Fruit fly (Drosophila melanogaster) whole organism, larva: ENCODE measurements around the gene LysD.
A peak's percentile ranks its signal among the peaks of the same experiment; 100 is the strongest.

Experiments used
- noc ChIP-seq: fragments of 200-800 bp; sonication (Bioruptor generic); optimal IDR thresholded peaks from 3 replicates; lab custom pipeline; 2019; ENCODE audit warnings: missing biosample characterization, mild to moderate bottlenecking, missing genetic modification characterization, moderate library complexity

Gene LysD

dm6 chr3L:1178115-1178583 lies 32.8 kb downstream of the LysD start:
- TF ChIP-seq noc (tag; lab: Kevin White, UChicago), result no peak

dm6 chr3L:1177085-1177484 lies 33.9 kb downstream of the LysD start, which contains the start of gene bab2:
Gene bab2, minus strand, starts transcription at chr3L:1177276.
- TF ChIP-seq noc (tag; lab: Kevin White, UChicago), result no peak

dm6 chr3L:1176515-1176914 lies 34.5 kb downstream of the LysD start:
- no peak for TF ChIP-seq noc (tag; lab: Kevin White, UChicago)

DNA sequence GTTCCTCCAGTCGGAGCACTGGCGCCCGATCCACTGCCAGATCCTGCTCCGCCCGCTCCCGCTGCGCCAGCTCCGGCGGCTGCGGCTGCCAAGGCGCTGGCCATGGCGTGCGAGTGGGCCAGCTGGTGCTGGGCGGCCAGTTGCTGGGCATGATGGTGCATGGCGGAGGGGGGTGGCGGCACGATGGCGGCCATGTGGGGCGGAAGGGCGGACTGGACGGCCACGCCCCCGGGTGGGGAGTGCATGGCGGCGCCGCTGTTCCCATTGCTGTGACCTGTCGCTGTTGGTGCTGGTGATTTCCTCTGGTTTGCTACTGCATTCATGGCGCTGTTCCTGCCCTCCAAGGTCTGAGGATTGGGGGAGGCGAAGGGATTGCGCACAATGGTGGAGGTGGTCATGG lies 38.1 kb downstream of the LysD start:
- TF ChIP-seq noc (tag; lab: Kevin White, UChicago), result no peak

DNA sequence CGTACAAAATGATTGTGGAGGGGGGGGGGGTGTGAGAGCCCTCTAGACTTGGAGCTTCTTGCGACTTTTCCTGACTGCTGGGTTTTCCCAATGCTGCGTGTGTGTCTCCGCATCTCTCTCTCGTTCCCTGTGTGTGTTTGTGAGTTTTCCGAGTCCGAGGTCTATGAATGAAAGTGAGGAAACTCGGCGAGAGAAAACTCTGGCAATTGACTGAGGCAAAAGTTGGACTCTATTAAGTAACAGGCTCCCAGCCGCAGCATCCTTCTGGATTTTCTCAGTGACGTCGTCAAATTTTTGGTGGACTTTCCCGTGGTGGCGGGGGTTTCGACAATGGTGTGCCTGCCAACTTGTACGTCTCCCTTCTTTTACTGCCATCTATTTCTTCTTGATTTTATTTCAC lies 40.4 kb downstream of the LysD start:
- TF ChIP-seq noc (tag; lab: Kevin White, UChicago), result no peak

dm6 chr3L:1169617-1170016 lies 41.4 kb downstream of the LysD start:
- peak; percentile 35 for TF ChIP-seq noc (tag; lab: Kevin White, UChicago)

DNA sequence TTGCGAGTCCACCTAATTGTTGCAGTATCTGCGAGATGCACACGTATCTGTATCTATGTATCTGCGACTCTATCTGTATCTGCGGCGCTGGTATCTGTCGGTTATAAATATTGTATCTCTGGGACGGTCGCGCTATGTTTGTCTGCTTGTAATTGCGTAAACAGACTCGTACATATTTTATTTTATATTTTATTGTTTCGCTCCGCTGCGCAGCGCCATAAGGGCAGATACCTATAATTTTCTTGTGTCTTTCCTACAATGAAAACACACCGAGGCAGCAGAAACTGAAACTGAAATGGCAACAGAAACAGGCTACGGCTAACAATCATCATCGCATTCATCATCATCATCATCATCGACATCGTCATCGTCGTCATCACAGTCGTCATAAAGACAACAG lies 42.6 kb downstream of the LysD start:
- TF ChIP-seq noc (tag; lab: Kevin White, UChicago), result no peak

DNA sequence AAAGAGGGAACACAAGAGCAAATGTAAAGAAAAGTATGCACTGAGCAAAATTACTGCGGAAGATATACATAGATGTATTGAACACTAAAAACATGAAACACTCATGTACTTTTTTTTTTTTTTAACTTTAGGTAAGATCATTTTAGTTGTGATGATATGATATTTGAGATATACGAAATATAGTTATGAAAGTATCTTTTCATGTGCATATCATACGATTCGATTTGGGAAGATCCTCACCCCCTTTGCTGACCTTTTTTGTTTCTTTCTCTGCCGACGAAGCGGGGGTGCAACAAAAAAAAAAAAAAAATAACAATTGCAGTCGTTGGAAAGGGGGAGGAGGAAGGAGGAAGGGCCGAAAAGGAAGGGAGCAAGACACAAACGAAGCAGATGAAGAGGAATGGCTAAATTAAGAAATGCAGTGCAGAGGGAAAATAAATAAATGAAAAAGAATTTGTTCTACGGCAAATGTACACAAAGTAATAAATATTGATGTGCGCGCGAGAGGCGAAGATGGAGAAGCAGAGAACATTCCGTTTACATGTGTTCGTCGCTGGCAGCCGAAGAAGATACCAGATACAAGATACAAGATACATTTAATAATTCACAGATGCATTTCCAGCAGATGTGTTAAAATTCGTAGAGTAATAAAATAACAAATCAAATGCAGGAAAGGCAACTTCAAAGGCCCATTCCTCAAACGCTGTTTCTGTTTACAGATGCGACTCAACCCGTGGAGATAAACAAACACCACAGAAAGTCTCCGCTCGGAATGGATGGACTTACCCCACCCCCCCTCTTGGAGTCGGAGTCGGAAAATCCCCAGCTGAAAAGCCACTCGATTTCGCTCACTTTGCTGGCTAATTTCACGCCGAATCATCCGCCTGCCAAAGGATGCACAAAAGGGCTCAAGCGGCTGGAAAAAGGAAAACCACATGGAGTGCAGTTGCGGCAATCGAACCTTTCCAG lies 43.8 kb downstream of the LysD start:
- TF ChIP-seq noc (tag; lab: Kevin White, UChicago), result no peak

DNA sequence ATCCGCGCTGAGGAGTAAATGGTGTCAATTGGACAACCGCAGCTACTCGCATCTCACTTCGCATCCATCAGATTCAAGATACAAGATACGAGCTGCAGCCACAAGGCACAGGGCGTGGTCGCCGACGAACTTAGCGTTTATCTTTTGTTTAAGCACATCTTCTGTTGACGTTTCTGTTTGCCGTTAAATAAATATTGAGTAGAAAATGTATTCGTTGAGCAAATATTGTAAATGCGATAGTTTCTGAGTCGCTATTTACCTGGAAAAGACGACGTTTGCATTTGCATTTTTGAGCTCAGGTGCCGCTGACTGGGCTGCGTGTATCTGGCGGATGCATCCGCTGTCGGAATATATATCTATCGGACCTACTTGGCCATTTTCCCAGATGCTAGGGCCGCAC lies 44.7 kb downstream of the LysD start:
- no peak for TF ChIP-seq noc (tag; lab: Kevin White, UChicago)

DNA sequence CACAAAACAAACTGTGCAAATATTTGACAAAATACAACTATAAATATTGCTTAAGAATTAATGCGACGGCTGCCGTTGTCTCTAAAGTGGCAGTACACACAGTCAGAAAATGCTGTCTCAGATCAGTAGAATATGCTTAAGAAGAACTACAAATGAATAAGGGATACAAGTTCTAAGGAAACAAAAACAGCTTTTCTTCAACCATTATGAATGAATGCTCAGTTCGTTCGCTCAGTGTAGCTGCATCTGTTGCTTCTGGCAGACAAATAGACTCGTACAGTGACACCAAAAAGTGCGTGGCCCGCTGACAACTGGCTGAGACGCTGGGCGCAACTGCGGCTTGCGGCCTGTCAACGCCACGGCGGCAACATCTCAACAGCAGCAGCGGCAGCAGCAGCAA lies 45.2 kb downstream of the LysD start:
- TF ChIP-seq noc (tag; lab: Kevin White, UChicago), result no peak
